Fruit fly (Drosophila melanogaster) whole organism, adult: ENCODE data around the gene TotX.

Source experiments
- CG11617 ChIP-seq: fragments of 200-800 bp; sonication (Bioruptor generic); optimal IDR thresholded peaks from 2 replicates; lab custom pipeline; 2017; ENCODE audit warnings: mild to moderate bottlenecking, missing biosample characterization, missing genetic modification reagents, missing genetic modification characterization
- CG12768 ChIP-seq: fragments of 200-800 bp; sonication (Bioruptor generic); optimal IDR thresholded peaks from 2 replicates; lab custom pipeline; 2017; ENCODE audit warnings: missing biosample characterization, missing genetic modification characterization, mild to moderate bottlenecking, moderate library complexity, missing genetic modification reagents
- CG1620 ChIP-seq: fragments of 200-800 bp; sonication (Bioruptor generic); optimal IDR thresholded peaks from 2 replicates; lab custom pipeline; 2016; ENCODE audit warnings: missing biosample characterization, missing genetic modification characterization
- CG7045 ChIP-seq: fragments of 200-800 bp; sonication (Bioruptor generic); optimal IDR thresholded peaks from 2 replicates; lab custom pipeline; 2017; ENCODE audit warnings: missing biosample characterization, mild to moderate bottlenecking, missing genetic modification characterization
- CG7101 ChIP-seq: fragments of 200-800 bp; sonication (Bioruptor generic); optimal IDR thresholded peaks from 2 replicates; lab custom pipeline; 2018; ENCODE audit warnings: missing biosample characterization, mild to moderate bottlenecking, missing genetic modification characterization, moderate library complexity
- Clk ChIP-seq: fragments of 200-800 bp; sonication (Bioruptor generic); optimal IDR thresholded peaks from 2 replicates; lab custom pipeline; 2017; ENCODE audit warnings: missing biosample characterization, missing genetic modification characterization
- Mnt ChIP-seq: fragments of 200-800 bp; sonication (Bioruptor generic); optimal IDR thresholded peaks from 2 replicates; lab custom pipeline; 2016; ENCODE audit warnings: missing biosample characterization, mild to moderate bottlenecking, missing genetic modification characterization
- cic ChIP-seq: fragments of 200-800 bp; sonication (Bioruptor generic); optimal IDR thresholded peaks from 2 replicates; lab custom pipeline; 2017; ENCODE audit warnings: missing biosample characterization, mild to moderate bottlenecking, missing genetic modification characterization, moderate library complexity
- cnc ChIP-seq, 2 experiments: fragments of >200 bp; optimal IDR thresholded peaks; 2 replicates each; lab custom pipeline; 2017
- kay ChIP-seq: fragments of 200-800 bp; sonication (Bioruptor generic); peaks from one replicate; lab custom pipeline; 2016; ENCODE audit warnings: missing biosample characterization, missing genetic modification characterization, borderline replicate concordance
- ovo ChIP-seq: fragments of 200-800 bp; sonication (Bioruptor generic); optimal IDR thresholded peaks from 2 replicates; lab custom pipeline; 2016; ENCODE audit warnings: missing biosample characterization, missing genetic modification characterization
- toe ChIP-seq: fragments of 200-800 bp; sonication (Bioruptor generic); optimal IDR thresholded peaks from 2 replicates; lab custom pipeline; 2016; ENCODE audit warnings: missing biosample characterization, missing genetic modification characterization

- TF ChIP-seq cnc (optimal IDR thresholded peaks at IDR 0.05; lab: Kevin White, UChicago): no peak
- TF ChIP-seq CG1620 (GFP tag; lab: Kevin White, UChicago): no peak
- no peak for TF ChIP-seq Clk (GFP tag; lab: Kevin White, UChicago)
- no peak for TF ChIP-seq CG7101 (tag; lab: Kevin White, UChicago)
- TF ChIP-seq toe (GFP tag; lab: Kevin White, UChicago): no peak
- no peak for TF ChIP-seq CG12768 (GFP tag; lab: Kevin White, UChicago)
- no peak for TF ChIP-seq Mnt
- no peak for TF ChIP-seq kay (GFP tag; lab: Kevin White, UChicago)
- TF ChIP-seq cic (GFP tag; lab: Kevin White, UChicago): no peak
- no peak for TF ChIP-seq ovo
- TF ChIP-seq CG7045 (GFP tag; lab: Kevin White, UChicago): no peak
- TF ChIP-seq CG11617 (GFP tag; lab: Kevin White, UChicago): no peak
Measured at dm6 chr3R:20872688-20873087, 32.6 kb downstream of the TotX start, which contains the start of gene TotC.
